Worm (Caenorhabditis elegans): ENCODE data around the gene hsp-12.6.

Gene hsp-12.6

DNA sequence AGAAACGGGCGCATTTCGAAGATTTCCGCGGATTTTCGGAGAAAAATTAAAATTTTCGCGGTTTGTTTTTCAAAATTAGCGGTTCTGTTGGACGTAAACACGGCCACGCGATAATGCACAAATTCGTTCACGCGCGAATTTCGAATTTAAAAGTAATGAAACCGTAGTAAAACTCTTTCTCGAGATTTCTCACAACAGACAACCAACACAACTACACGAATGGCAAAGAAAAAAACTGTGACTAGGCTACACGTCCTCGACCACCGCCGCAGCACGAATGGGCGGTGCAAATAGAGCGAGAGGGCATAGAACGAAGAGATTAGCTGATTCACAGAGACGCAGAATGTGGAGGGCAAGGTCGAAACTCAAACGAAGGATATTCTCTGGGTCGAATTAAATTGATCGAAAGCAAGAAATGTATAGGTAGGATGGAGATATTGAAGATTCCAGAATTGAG is 6.1 kb downstream of the hsp-12.6 start, which contains the start of gene idh-1 (continued):
- TF ChIP-seq unc-130 (GFP tag; optimal IDR thresholded peaks at IDR 0.05) (no peak), fkh-3 (tag; optimal IDR thresholded peaks at IDR 0.05) (no peak), B0019.2 (GFP tag; conservative IDR thresholded peaks at IDR 0.05) (peak; percentile 66; the same call in 1 of the 2 replicates), F37B4.10 (GFP tag; IDR thresholded peaks at IDR 0.05) (no peak), unc-62 (GFP tag; optimal IDR thresholded peaks at IDR 0.05) (no peak), Y53F4B.3 (GFP tag; IDR thresholded peaks at IDR 0.05) (no peak), ztf-28 (GFP tag; IDR thresholded peaks at IDR 0.05) (no peak), madf-8 (GFP tag; conservative IDR thresholded peaks at IDR 0.05) (peak; percentile 83), nfyb-1 (GFP tag; IDR thresholded peaks at IDR 0.05) (0 out of 2 replicates have a peak, but pooled peaks have one; percentile 17), dox-1 (GFP tag; IDR thresholded peaks at IDR 0.05) (peak; percentile 64; the same call in 1 of the 2 replicates), ceh-58 (GFP tag; IDR thresholded peaks at IDR 0.05) (no peak), Y56A3A.18 (GFP tag; IDR thresholded peaks at IDR 0.05) (peak; percentile 37; the same call in 1 of the 2 replicates), nhr-80 (tag; optimal IDR thresholded peaks at IDR 0.05) (peak; percentile 20), lag-1 (GFP tag; IDR thresholded peaks at IDR 0.05) (no peak), lin-35 (GFP tag; optimal IDR thresholded peaks at IDR 0.05) (peak; percentile 0 to 72 (median 30)), tlf-1 (GFP tag; optimal IDR thresholded peaks at IDR 0.05) (peak; percentile 75), hmg-1.2 (GFP tag; IDR thresholded peaks at IDR 0.05) (peak; percentile 58), lsl-1 (GFP tag; optimal IDR thresholded peaks at IDR 0.05) (peak; percentile 74), tbx-9 (tag; optimal IDR thresholded peaks at IDR 0.05; ENCODE audit: borderline replicate concordance) (peak; percentile 23), ama-1 (optimal IDR thresholded peaks at IDR 0.05) (peak; percentile 23), ama-1 (GFP tag; optimal IDR thresholded peaks at IDR 0.05) (no peak), C06A6.2 (GFP tag; conservative IDR thresholded peaks at IDR 0.05) (no peak), nhr-120 (GFP tag; IDR thresholded peaks at IDR 0.05) (no peak), madf-3 (GFP tag; IDR thresholded peaks at IDR 0.05) (0 out of 2 replicates have a peak, but pooled peaks have one; percentile 55), F33H1.4 (GFP tag; IDR thresholded peaks at IDR 0.05) (peak; percentile 71), nfya-2 (GFP tag; IDR thresholded peaks at IDR 0.05) (no peak), dpl-1 (GFP tag; optimal IDR thresholded peaks at IDR 0.05) (peak; percentile 88), hrde-1 (tag; optimal IDR thresholded peaks at IDR 0.05; ENCODE audit: borderline replicate concordance) (no peak), ztf-18 (tag; optimal IDR thresholded peaks at IDR 0.05) (no peak), madf-6 (GFP tag; IDR thresholded peaks at IDR 0.05) (peak; percentile 92), ceh-100 (GFP tag; IDR thresholded peaks at IDR 0.05) (peak; percentile 19; the same call in 1 of the 2 replicates), xnd-1 (tag; optimal IDR thresholded peaks at IDR 0.05) (peak; percentile 77), F23B12.7 (tag; optimal IDR thresholded peaks at IDR 0.05; ENCODE audit: insufficient read depth) (peak; percentile 9), tbp1 (GFP tag; optimal IDR thresholded peaks at IDR 0.05) (peak; percentile 53), F55B11.4 (tag; optimal IDR thresholded peaks at IDR 0.05; ENCODE audit: borderline replicate concordance, insufficient read depth) (no peak), lin-54 (GFP tag; optimal IDR thresholded peaks at IDR 0.05) (peak; percentile 89), C17E4.6 (GFP tag; IDR thresholded peaks at IDR 0.05) (no peak), rec-8 (tag; optimal IDR thresholded peaks at IDR 0.05) (no peak), mcd-1 (GFP tag; IDR thresholded peaks at IDR 0.05) (peak; percentile 68), pha-4 (tag; optimal IDR thresholded peaks at IDR 0.05) (no peak)

- TF ChIP-seq gei-17 (GFP tag; optimal IDR thresholded peaks at IDR 0.05) (peak; percentile 32), hmg-1.2 (GFP tag; IDR thresholded peaks at IDR 0.05) (peak; percentile 30; the same call in 1 of the 2 replicates), hmg-20 (GFP tag; IDR thresholded peaks at IDR 0.05) (peak; percentile 53; the same call in 1 of the 2 replicates), cebp-2 (GFP tag; IDR thresholded peaks at IDR 0.05) (no peak), athp-1 (tag; optimal IDR thresholded peaks at IDR 0.05) (peak; percentile 24), atf-7 (tag; optimal IDR thresholded peaks at IDR 0.05) (peak; percentile 23), ccch-3 (GFP tag; optimal IDR thresholded peaks at IDR 0.05) (no peak), ama-1 (optimal IDR thresholded peaks at IDR 0.05) (peak; percentile 89), ama-1 (GFP tag; optimal IDR thresholded peaks at IDR 0.05) (no peak), F10E7.11 (tag; optimal IDR thresholded peaks at IDR 0.05) (no peak), F57A8.1 (GFP tag; optimal IDR thresholded peaks at IDR 0.05) (no peak), madf-10 (tag; optimal IDR thresholded peaks at IDR 0.05) (no peak), attf-6 (GFP tag; IDR thresholded peaks at IDR 0.05) (peak; percentile 77), ztf-6 (GFP tag; IDR thresholded peaks at IDR 0.05) (no peak)
These were observed 8.3 kb downstream of the hsp-12.6 start for ce11 chrIV:9438753-9439152.

Measured in whole organism, young adult.